Worm (Caenorhabditis elegans) whole organism, midembryonic: ENCODE results near the gene nhr-90.

Source experiments
- T22C8.4 ChIP-seq: fragments of 200-800 bp; sonication (Bioruptor generic); IDR thresholded peaks from 2 replicates; pipeline ENCODE4 v1.3.6; 2022; ENCODE audit warnings: missing genetic modification characterization, missing compliant biosample characterization
- cog-1 ChIP-seq: sonication (generic microtip); optimal IDR thresholded peaks from 2 replicates; lab custom pipeline; 2016; ENCODE audit warnings: missing genetic modification characterization, missing compliant biosample characterization
- flt-1 ChIP-seq: fragments of 200-800 bp; sonication (Bioruptor generic); IDR thresholded peaks from 2 replicates; pipeline ENCODE4 v1.3.6; 2022; ENCODE audit warnings: missing genetic modification characterization, missing compliant biosample characterization
- klf-2 ChIP-seq: fragments of 200-800 bp; sonication (Bioruptor generic); conservative IDR thresholded peaks from 2 replicates; pipeline ENCODE4 v1.3.6; 2022; ENCODE audit warnings: missing genetic modification reagents, missing genetic modification characterization, missing compliant biosample characterization
- med-1 ChIP-seq: sonication (generic microtip); optimal IDR thresholded peaks from 2 replicates; lab custom pipeline; 2017; ENCODE audit warnings: missing genetic modification characterization, mild to moderate bottlenecking, missing compliant biosample characterization, antibody characterized with exemption, missing genetic modification reagents; ENCODE audit not compliant: insufficient read depth
- ref-1 ChIP-seq: fragments of 200-800 bp; sonication (Bioruptor generic); conservative IDR thresholded peaks from 2 replicates; pipeline ENCODE4 v1.3.6; 2022; ENCODE audit warnings: missing genetic modification reagents, missing genetic modification characterization, missing compliant biosample characterization
- tab-1 ChIP-seq: fragments of 200-800 bp; sonication (Bioruptor generic); IDR thresholded peaks from 2 replicates; pipeline ENCODE4 v1.3.6; 2022; ENCODE audit warnings: missing genetic modification characterization, missing compliant biosample characterization
- ztf-23 ChIP-seq: fragments of 200-800 bp; sonication (Bioruptor generic); IDR thresholded peaks from 2 replicates; pipeline ENCODE4 v1.3.6; 2022; ENCODE audit warnings: missing genetic modification reagents, missing genetic modification characterization, missing compliant biosample characterization
- ztf-29 ChIP-seq: fragments of 200-800 bp; sonication (Bioruptor generic); IDR thresholded peaks from 2 replicates; pipeline ENCODE4 v1.3.6; 2022; ENCODE audit warnings: missing genetic modification reagents, missing genetic modification characterization, missing compliant biosample characterization

nhr-90 gene

DNA sequence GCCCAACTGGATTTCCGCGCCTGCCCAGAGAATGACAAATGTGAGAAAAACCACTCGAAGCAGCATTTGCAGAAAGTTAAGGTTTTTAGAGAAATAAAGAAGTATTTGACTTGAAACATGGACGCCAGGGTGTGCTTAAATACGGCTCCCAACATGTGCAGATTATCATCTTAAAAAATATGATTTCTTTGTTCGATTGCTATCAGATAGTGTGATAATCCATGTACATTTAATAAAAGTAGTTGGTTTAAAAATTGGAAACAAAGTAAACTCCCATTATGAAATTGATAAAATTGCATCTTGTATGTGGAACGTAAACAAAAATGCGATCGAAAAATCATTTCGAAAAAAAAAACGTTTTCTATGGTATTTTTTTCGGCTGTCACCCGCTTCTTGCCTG is 17.3 kb downstream of the nhr-90 start, which contains the start of gene F48G7.8:
TSS of gene F48G7.8 (minus strand) at position 101 of the 400 bp plus-strand sequence.
- no peak for TF ChIP-seq klf-2 (GFP tag; lab: Robert Waterston, UW)

- TF ChIP-seq flt-1 (GFP tag; lab: Robert Waterston, UW): no peak
- TF ChIP-seq ztf-23 (GFP tag; lab: Robert Waterston, UW): no peak
- no peak for TF ChIP-seq ztf-29 (GFP tag; lab: Robert Waterston, UW)
- TF ChIP-seq klf-2 (GFP tag; lab: Robert Waterston, UW): no peak
- TF ChIP-seq tab-1 (GFP tag; lab: Robert Waterston, UW): no peak
- no peak for TF ChIP-seq ref-1
- no peak for TF ChIP-seq T22C8.4 (GFP tag; lab: Robert Waterston, UW)
- no peak for TF ChIP-seq med-1 (GFP tag; lab: Kevin White, UChicago)
- no peak for TF ChIP-seq cog-1 (tag; lab: Kevin White, UChicago)
Observed at ce11 chrV:628527-628926, 18.2 kb downstream of the nhr-90 start, which contains the start of gene F48G7.9. Gene F48G7.9 (minus strand): TSS chrV:628627.

ce11 chrV:631832-632231 is 21.5 kb downstream of the nhr-90 start:
- TF ChIP-seq klf-2 (GFP tag; lab: Robert Waterston, UW): no peak
- TF ChIP-seq tab-1 (GFP tag; lab: Robert Waterston, UW): no peak
- no peak for TF ChIP-seq flt-1 (GFP tag; lab: Robert Waterston, UW)
- TF ChIP-seq ztf-29 (GFP tag; lab: Robert Waterston, UW): no peak
- no peak for TF ChIP-seq ztf-23 (GFP tag; lab: Robert Waterston, UW)
- no peak for TF ChIP-seq med-1 (GFP tag; lab: Kevin White, UChicago)
- no peak for TF ChIP-seq cog-1 (tag; lab: Kevin White, UChicago)
- TF ChIP-seq ref-1: no peak
- no peak for TF ChIP-seq T22C8.4 (GFP tag; lab: Robert Waterston, UW)

DNA sequence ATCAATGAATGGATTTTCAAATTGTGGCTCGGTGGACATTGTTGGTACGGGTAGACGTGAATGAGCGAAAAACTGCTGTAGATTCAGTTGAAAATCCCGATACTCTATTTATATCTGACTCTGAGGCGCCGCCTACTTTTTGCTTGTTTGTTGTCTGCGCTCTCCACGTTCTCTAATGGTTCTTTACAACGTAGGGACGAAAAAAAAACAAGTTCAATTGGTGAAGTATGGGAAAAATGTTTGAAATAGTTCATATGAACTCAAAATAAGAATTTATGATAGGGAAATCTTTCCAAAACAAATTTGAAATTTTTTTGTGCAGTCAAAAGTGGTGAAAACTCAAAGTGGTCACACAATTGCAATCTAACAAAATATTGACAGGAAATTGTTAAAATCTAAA is 24.5 kb downstream of the nhr-90 start, which contains the start of gene F48G7.10:
TSS of gene F48G7.10 (minus strand) at position 101 of the 400 bp plus-strand sequence.
- TF ChIP-seq tab-1 (GFP tag; lab: Robert Waterston, UW): no peak
- TF ChIP-seq med-1 (GFP tag; lab: Kevin White, UChicago): no peak
- no peak for TF ChIP-seq ztf-23 (GFP tag; lab: Robert Waterston, UW)
- TF ChIP-seq flt-1 (GFP tag; lab: Robert Waterston, UW): no peak
- no peak for TF ChIP-seq klf-2 (GFP tag; lab: Robert Waterston, UW)
- TF ChIP-seq T22C8.4 (GFP tag; lab: Robert Waterston, UW): no peak
- TF ChIP-seq cog-1 (tag; lab: Kevin White, UChicago): no peak
- TF ChIP-seq ztf-29 (GFP tag; lab: Robert Waterston, UW): no peak
- no peak for TF ChIP-seq ref-1

DNA sequence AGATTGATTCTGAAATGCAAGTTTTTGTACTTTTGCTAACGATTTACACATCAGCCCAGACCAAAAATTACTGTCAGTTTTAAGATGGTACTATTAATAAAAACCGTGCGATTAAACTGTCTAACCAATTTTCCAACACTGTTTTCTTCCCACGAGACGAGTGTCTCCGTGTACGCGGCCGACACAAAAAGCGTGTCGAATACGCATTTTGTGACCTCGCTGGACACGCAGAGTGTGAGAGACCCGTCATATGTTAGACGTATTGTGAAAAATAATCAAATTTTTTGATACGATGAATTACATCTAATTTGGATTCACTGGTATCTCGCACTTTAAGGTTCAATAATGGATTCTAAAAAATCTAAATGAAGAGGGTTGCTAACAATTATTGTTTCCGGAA is 25.3 kb downstream of the nhr-90 start:
- no peak for TF ChIP-seq flt-1 (GFP tag; lab: Robert Waterston, UW)

DNA sequence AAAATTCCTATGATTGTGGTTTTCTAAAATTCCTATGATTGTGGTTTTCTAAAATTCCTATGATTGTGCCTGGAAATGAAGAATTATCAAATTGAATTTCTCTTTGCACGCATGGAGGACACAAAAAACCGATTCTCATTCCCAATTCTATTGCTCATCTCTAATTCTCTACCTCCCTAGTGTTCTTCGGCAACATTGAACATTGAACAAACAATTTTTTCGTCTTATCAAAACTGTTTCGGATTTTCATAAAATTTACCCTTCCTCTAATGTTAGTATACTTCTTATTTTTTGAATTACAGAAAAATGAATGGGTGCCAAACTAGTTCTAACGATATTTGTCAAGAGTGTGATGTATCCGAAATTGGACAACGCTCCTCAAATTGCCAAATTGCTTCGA is 26.0 kb downstream of the nhr-90 start, which contains the start of gene pals-31:
TSS of gene pals-31 (plus strand) at position 301 of the 400 bp plus-strand sequence.
- TF ChIP-seq klf-2 (GFP tag; lab: Robert Waterston, UW): no peak
- no peak for TF ChIP-seq tab-1 (GFP tag; lab: Robert Waterston, UW)
- no peak for TF ChIP-seq ztf-29 (GFP tag; lab: Robert Waterston, UW)
- no peak for TF ChIP-seq ref-1
- no peak for TF ChIP-seq cog-1 (tag; lab: Kevin White, UChicago)
- TF ChIP-seq flt-1 (GFP tag; lab: Robert Waterston, UW): no peak
- TF ChIP-seq ztf-23 (GFP tag; lab: Robert Waterston, UW): no peak
- TF ChIP-seq T22C8.4 (GFP tag; lab: Robert Waterston, UW): no peak
- TF ChIP-seq med-1 (GFP tag; lab: Kevin White, UChicago): no peak

ce11 chrV:638328-638727 is 28.0 kb downstream of the nhr-90 start, which contains the start of gene srj-37:
Gene srj-37 (plus strand): TSS chrV:638628.
- TF ChIP-seq ztf-23 (GFP tag; lab: Robert Waterston, UW) (no peak), klf-2 (GFP tag; lab: Robert Waterston, UW) (no peak), tab-1 (GFP tag; lab: Robert Waterston, UW) (no peak), flt-1 (GFP tag; lab: Robert Waterston, UW) (no peak), ref-1 (no peak), cog-1 (tag; lab: Kevin White, UChicago) (no peak), ztf-29 (GFP tag; lab: Robert Waterston, UW) (no peak), med-1 (GFP tag; lab: Kevin White, UChicago) (no peak), T22C8.4 (GFP tag; lab: Robert Waterston, UW) (no peak)

- no peak for TF ChIP-seq flt-1 (GFP tag; lab: Robert Waterston, UW)
- no peak for TF ChIP-seq ztf-23 (GFP tag; lab: Robert Waterston, UW)
- no peak for TF ChIP-seq cog-1 (tag; lab: Kevin White, UChicago)
- TF ChIP-seq ztf-29 (GFP tag; lab: Robert Waterston, UW): no peak
- TF ChIP-seq med-1 (GFP tag; lab: Kevin White, UChicago): no peak
- no peak for TF ChIP-seq klf-2 (GFP tag; lab: Robert Waterston, UW)
- no peak for TF ChIP-seq tab-1 (GFP tag; lab: Robert Waterston, UW)
Observed at ce11 chrV:642750-643149, 32.4 kb downstream of the nhr-90 start, which contains the start of gene nhr-190. Gene nhr-190 (minus strand): TSS chrV:642924.

DNA sequence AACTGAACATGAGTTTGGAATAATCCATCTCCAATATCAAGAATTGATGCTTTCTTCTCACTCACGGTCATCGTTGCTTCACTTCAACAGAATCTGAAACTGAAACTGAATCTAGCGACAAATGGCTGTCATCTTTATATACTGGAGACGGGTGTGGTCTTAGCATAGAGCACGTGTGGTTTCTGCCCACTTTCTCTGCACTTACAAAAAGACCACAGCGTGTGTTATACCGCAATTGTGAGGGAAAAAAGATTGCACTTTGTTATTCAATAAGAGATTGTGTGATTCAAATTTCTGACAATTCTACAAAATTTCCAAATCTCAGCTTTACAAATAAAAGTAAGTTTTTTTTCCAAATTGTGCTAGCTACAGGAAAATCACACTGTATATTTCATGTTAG is 35.8 kb downstream of the nhr-90 start, which contains the start of gene F48G7.12:
TSS of gene F48G7.12 (minus strand) at position 101 of the 400 bp plus-strand sequence.
- TF ChIP-seq med-1 (GFP tag; lab: Kevin White, UChicago) (no peak), T22C8.4 (GFP tag; lab: Robert Waterston, UW) (no peak), ztf-23 (GFP tag; lab: Robert Waterston, UW) (no peak), ztf-29 (GFP tag; lab: Robert Waterston, UW) (no peak), cog-1 (tag; lab: Kevin White, UChicago) (no peak), klf-2 (GFP tag; lab: Robert Waterston, UW) (no peak), ref-1 (no peak), flt-1 (GFP tag; lab: Robert Waterston, UW) (no peak), tab-1 (GFP tag; lab: Robert Waterston, UW) (no peak)
